Fruit fly (Drosophila melanogaster) whole organism, adult: ENCODE data around the gene CG10116.

Source experiments
- CG7101 ChIP-seq: fragments of 200-800 bp; sonication (Bioruptor generic); optimal IDR thresholded peaks from 2 replicates; lab custom pipeline; 2018; ENCODE audit warnings: missing biosample characterization, mild to moderate bottlenecking, missing genetic modification characterization, moderate library complexity
- Clk ChIP-seq: fragments of 200-800 bp; sonication (Bioruptor generic); optimal IDR thresholded peaks from 2 replicates; lab custom pipeline; 2017; ENCODE audit warnings: missing biosample characterization, missing genetic modification characterization
- Crg-1 ChIP-seq: fragments of 200-800 bp; sonication (Bioruptor generic); optimal IDR thresholded peaks from 2 replicates; lab custom pipeline; 2016; ENCODE audit warnings: missing biosample characterization, missing genetic modification characterization
- Hr96 ChIP-seq: fragments of 200-800 bp; sonication (Bioruptor generic); optimal IDR thresholded peaks from 2 replicates; lab custom pipeline; 2016; ENCODE audit warnings: missing biosample characterization, missing genetic modification characterization
- bab1 ChIP-seq: fragments of 200-800 bp; sonication (Bioruptor generic); optimal IDR thresholded peaks from 3 replicates; lab custom pipeline; 2019; ENCODE audit warnings: missing biosample characterization, mild to moderate bottlenecking, missing genetic modification characterization, moderate library complexity
- cic ChIP-seq: fragments of 200-800 bp; sonication (Bioruptor generic); optimal IDR thresholded peaks from 2 replicates; lab custom pipeline; 2017; ENCODE audit warnings: missing biosample characterization, mild to moderate bottlenecking, missing genetic modification characterization, moderate library complexity
- cnc ChIP-seq, 2 experiments: fragments of >200 bp; optimal IDR thresholded peaks; 2 replicates each; lab custom pipeline; 2017
- kay ChIP-seq: fragments of 200-800 bp; sonication (Bioruptor generic); peaks from one replicate; lab custom pipeline; 2016; ENCODE audit warnings: missing biosample characterization, missing genetic modification characterization, borderline replicate concordance
- ovo ChIP-seq: fragments of 200-800 bp; sonication (Bioruptor generic); optimal IDR thresholded peaks from 2 replicates; lab custom pipeline; 2016; ENCODE audit warnings: missing biosample characterization, missing genetic modification characterization
- pad ChIP-seq: fragments of 200-800 bp; sonication (Bioruptor generic); optimal IDR thresholded peaks from 3 replicates; lab custom pipeline; 2017; ENCODE audit warnings: missing biosample characterization, missing genetic modification characterization, mild to moderate bottlenecking, moderate library complexity, missing genetic modification reagents
- tj ChIP-seq: fragments of 200-800 bp; sonication (Bioruptor generic); optimal IDR thresholded peaks from 3 replicates; lab custom pipeline; 2017; ENCODE audit warnings: missing biosample characterization, mild to moderate bottlenecking, missing genetic modification characterization, moderate library complexity
- toe ChIP-seq: fragments of 200-800 bp; sonication (Bioruptor generic); optimal IDR thresholded peaks from 2 replicates; lab custom pipeline; 2016; ENCODE audit warnings: missing biosample characterization, missing genetic modification characterization

DNA sequence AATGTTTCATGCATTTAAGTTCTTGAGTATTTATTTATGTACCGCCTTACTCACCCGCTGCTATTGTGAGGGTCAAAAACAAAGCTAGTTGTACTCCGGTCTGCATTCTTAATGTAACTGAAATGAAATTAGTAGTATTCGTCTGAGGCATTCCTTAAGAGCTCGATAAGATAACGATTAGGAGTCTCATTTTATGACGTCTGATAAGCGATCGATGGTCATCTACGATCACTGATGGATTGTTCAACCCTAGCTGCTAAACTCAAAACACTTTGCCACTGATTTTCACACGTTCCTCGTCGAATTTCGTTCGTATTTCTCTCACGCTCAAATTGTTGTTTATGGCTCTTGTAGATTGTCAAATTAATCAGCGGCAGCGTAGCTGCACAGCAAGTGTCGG lies at the start of gene CG10116:
- peak; percentile 90 for TF ChIP-seq cic (GFP tag; lab: Kevin White, UChicago)
- no peak for TF ChIP-seq Crg-1 (GFP tag; lab: Kevin White, UChicago)
- no peak for TF ChIP-seq kay (GFP tag; lab: Kevin White, UChicago)
- no peak for TF ChIP-seq bab1 (GFP tag; lab: Kevin White, UChicago)
- no peak for TF ChIP-seq pad (GFP tag; lab: Kevin White, UChicago)
- no peak for TF ChIP-seq toe (GFP tag; lab: Kevin White, UChicago)
- TF ChIP-seq cnc (optimal IDR thresholded peaks at IDR 0.05; lab: Kevin White, UChicago) = no peak
- TF ChIP-seq tj (GFP tag; lab: Kevin White, UChicago) = no peak
- TF ChIP-seq CG7101 = no peak
- no peak for TF ChIP-seq Hr96
- TF ChIP-seq ovo (GFP tag; lab: Kevin White, UChicago) = no peak
- no peak for TF ChIP-seq Clk (GFP tag; lab: Kevin White, UChicago)
